Worm (Caenorhabditis elegans): ENCODE results near the gene trxr-2.

Gene trxr-2

ce11 chrIII:8904044-8904443, 9.5 kb upstream of the trxr-2 start, which contains the start of gene lin-9:
Gene lin-9 (minus strand): TSS chrIII:8904131.
- TF ChIP-seq eyg-1 (tag; optimal IDR thresholded peaks at IDR 0.05) (no peak), elt-2 (tag; optimal IDR thresholded peaks at IDR 0.05) (peak; percentile 27), ceh-2 (tag; optimal IDR thresholded peaks at IDR 0.05) (no peak), unc-55 (GFP tag; optimal IDR thresholded peaks at IDR 0.05) (peak; percentile 70), hlh-30 (tag; optimal IDR thresholded peaks at IDR 0.05; ENCODE audit: insufficient read depth) (peak; percentile 72), ets-4 (tag; optimal IDR thresholded peaks at IDR 0.05) (peak; percentile 39), nhr-11 (tag; optimal IDR thresholded peaks at IDR 0.05) (no peak), rnt-1 (tag; optimal IDR thresholded peaks at IDR 0.05) (peak; percentile 63), unc-3 (GFP tag; conservative IDR thresholded peaks at IDR 0.05) (no peak), unc-3 (tag; optimal IDR thresholded peaks at IDR 0.05) (no peak), ceh-18 (tag; optimal IDR thresholded peaks at IDR 0.05) (peak; percentile 88), ceh-48 (tag; optimal IDR thresholded peaks at IDR 0.05) (peak; percentile 58), pros-1 (tag; optimal IDR thresholded peaks at IDR 0.05) (peak; percentile 69), unc-86 (tag; optimal IDR thresholded peaks at IDR 0.05) (peak; percentile 30), ceh-30 (tag; optimal IDR thresholded peaks at IDR 0.05) (no peak), ceh-14 (tag; optimal IDR thresholded peaks at IDR 0.05) (peak; percentile 24), madf-2 (tag; optimal IDR thresholded peaks at IDR 0.05) (no peak), dve-1 (tag; optimal IDR thresholded peaks at IDR 0.05) (peak; percentile 49), pqm-1 (tag; optimal IDR thresholded peaks at IDR 0.05) (peak; percentile 29), fkh-10 (GFP tag; optimal IDR thresholded peaks at IDR 0.05) (no peak), nfya-1 (tag; optimal IDR thresholded peaks at IDR 0.05) (peak; percentile 98), tbx-2 (tag; optimal IDR thresholded peaks at IDR 0.05) (peak; percentile 69), ceh-24 (tag; optimal IDR thresholded peaks at IDR 0.05) (no peak), sdc-2 (tag; optimal IDR thresholded peaks at IDR 0.05) (peak; percentile 39), che-1 (tag; optimal IDR thresholded peaks at IDR 0.05) (no peak), ceh-31 (tag; optimal IDR thresholded peaks at IDR 0.05) (peak; percentile 80), unc-42 (tag; optimal IDR thresholded peaks at IDR 0.05) (peak; percentile 61), ref-2 (tag; optimal IDR thresholded peaks at IDR 0.05) (peak; percentile 53), ceh-45 (GFP tag; IDR thresholded peaks at IDR 0.05) (no peak), ceh-9 (tag; optimal IDR thresholded peaks at IDR 0.05) (no peak), ceh-34 (tag; optimal IDR thresholded peaks at IDR 0.05) (peak; percentile 70)

DNA sequence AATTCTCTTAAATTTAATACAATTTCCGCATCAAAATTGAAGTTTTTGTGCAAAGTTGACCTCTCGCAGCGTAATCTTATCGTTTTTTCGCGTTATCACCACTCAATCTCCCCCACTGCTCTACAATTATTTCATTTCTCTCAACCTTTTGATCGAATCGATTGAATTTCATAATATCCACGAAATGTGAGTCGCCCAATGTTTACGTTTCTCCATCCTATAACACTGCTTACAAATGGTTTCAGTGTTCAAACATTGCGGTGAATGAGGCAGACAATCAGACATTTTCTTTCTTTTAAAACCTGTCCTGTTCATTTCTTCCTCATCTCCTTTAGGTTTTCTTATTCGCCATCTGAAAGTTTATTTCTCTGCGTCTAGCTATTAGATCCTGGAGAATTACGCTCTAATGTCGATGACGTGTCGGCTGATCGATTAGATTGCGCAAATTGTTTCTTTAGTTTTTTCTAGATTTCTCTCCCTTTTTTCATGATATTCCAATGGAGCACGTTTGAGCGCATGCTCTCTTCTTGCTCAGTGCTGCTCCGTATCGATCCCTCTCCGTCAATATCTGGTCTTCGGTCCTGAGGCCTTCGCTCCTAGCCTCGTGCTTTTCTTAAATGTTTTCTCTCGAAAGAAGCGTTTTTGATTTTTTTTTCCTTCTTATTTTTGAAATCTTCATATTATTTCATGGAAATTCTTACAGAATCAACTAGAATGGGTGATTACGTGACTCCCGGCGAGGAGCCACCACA, 8.5 kb upstream of the trxr-2 start, which contains the start of gene unc-32:
unc-32 (plus strand) TSS at position 702 of the 752 bp plus-strand sequence.
- no peak for TF ChIP-seq ceh-19 (GFP tag; optimal IDR thresholded peaks at IDR 0.05)
- peak; percentile 65 for TF ChIP-seq ceh-31 (tag; optimal IDR thresholded peaks at IDR 0.05)
- peak; percentile 31 for TF ChIP-seq elt-2 (tag; optimal IDR thresholded peaks at IDR 0.05)
- no peak for TF ChIP-seq madf-2 (tag; optimal IDR thresholded peaks at IDR 0.05)
- TF ChIP-seq unc-42 (tag; optimal IDR thresholded peaks at IDR 0.05): peak; percentile 62
- TF ChIP-seq nfya-1 (tag; optimal IDR thresholded peaks at IDR 0.05): peak; percentile 42
- peak; percentile 48 for TF ChIP-seq tbx-2 (tag; optimal IDR thresholded peaks at IDR 0.05)
- TF ChIP-seq ceh-48 (tag; optimal IDR thresholded peaks at IDR 0.05): peak; percentile 94
- TF ChIP-seq C08G9.2 (tag; optimal IDR thresholded peaks at IDR 0.05): no peak
- peak; percentile 0 for TF ChIP-seq unc-55 (GFP tag; optimal IDR thresholded peaks at IDR 0.05)
- TF ChIP-seq fax-1 (tag; optimal IDR thresholded peaks at IDR 0.05): no peak

DNA sequence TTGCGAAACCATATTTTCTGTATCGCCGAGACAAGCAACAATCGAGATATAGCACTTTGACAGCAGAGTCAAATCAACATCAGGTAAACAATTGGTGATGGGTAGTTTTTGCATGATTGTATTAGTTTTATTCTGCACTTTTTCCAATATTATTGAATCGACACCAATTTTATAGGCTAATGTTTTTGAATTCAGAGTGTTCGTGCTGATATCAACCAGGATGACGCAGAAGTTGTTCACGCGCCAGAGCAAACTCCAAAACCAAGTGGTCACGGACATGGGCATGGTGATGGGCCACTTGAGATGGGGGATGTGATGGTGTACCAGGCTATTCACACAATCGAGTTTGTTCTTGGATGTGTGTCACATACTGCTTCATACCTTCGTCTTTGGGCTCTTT, 3.4 kb upstream of the trxr-2 start:
- no peak for TF ChIP-seq ceh-34 (tag; optimal IDR thresholded peaks at IDR 0.05)
- TF ChIP-seq pat-9 (tag; optimal IDR thresholded peaks at IDR 0.05): no peak
- no peak for TF ChIP-seq fkh-10 (GFP tag; optimal IDR thresholded peaks at IDR 0.05)
- no peak for TF ChIP-seq pag-3 (tag; optimal IDR thresholded peaks at IDR 0.05; ENCODE audit: borderline replicate concordance)
- no peak for TF ChIP-seq syd-9 (tag; optimal IDR thresholded peaks at IDR 0.05)
- TF ChIP-seq ztf-16 (tag; optimal IDR thresholded peaks at IDR 0.05): no peak
- TF ChIP-seq dmd-4 (tag; optimal IDR thresholded peaks at IDR 0.05; ENCODE audit: borderline replicate concordance): no peak
- TF ChIP-seq ref-2 (tag; optimal IDR thresholded peaks at IDR 0.05): no peak
- TF ChIP-seq unc-42 (tag; optimal IDR thresholded peaks at IDR 0.05): no peak
- no peak for TF ChIP-seq unc-55 (GFP tag; optimal IDR thresholded peaks at IDR 0.05)
